Fruit fly (Drosophila melanogaster) whole organism: ENCODE measurements around the gene CG13616.

Experiments used
- CG8478 ChIP-seq: fragments of >200 bp; optimal IDR thresholded peaks from 2 replicates; lab custom pipeline; 2018; ENCODE audit warnings: inconsistent platforms
- Dll ChIP-seq: fragments of >200 bp; optimal IDR thresholded peaks from 2 replicates; lab custom pipeline; 2017
- EcR ChIP-seq, 2 experiments: fragments of >200 bp; optimal IDR thresholded peaks; 2 replicates each; lab custom pipeline; 2017; ENCODE audit warnings: missing biosample characterization in 2 of 2, missing genetic modification characterization in 2 of 2, missing genetic modification reagents in 2 of 2
- pan ChIP-seq: fragments of >200 bp; optimal IDR thresholded peaks from 2 replicates; lab custom pipeline; 2017
- psq ChIP-seq: fragments of >200 bp; optimal IDR thresholded peaks from 2 replicates; lab custom pipeline; 2017
- usp ChIP-seq: fragments of >200 bp; optimal IDR thresholded peaks from 2 replicates; lab custom pipeline; 2017; ENCODE audit warnings: missing biosample characterization, missing genetic modification characterization, mixed read lengths

CG13616 gene

dm6 chr3R:24369268-24369667 is 23.4 kb upstream of the CG13616 start, which contains the start of gene CG13614:
Gene CG13614, plus strand, starts transcription at chr3R:24369568.
- TF ChIP-seq pan (lab: Kevin White, UChicago) (no peak), EcR (GFP tag; optimal IDR thresholded peaks at IDR 0.05; lab: Kevin White, UChicago) (no peak), CG8478 (no peak), psq (lab: Kevin White, UChicago) (no peak), Dll (no peak), usp (GFP tag; lab: Kevin White, UChicago) (no peak)

dm6 chr3R:24372662-24373061 is 20.0 kb upstream of the CG13616 start, which contains the start of gene CG17782:
Gene CG17782, minus strand, starts transcription at chr3R:24372762.
- no peak for TF ChIP-seq usp (GFP tag; lab: Kevin White, UChicago)
- no peak for TF ChIP-seq EcR (GFP tag; optimal IDR thresholded peaks at IDR 0.05; lab: Kevin White, UChicago)
- TF ChIP-seq Dll = no peak
- no peak for TF ChIP-seq psq (lab: Kevin White, UChicago)
- no peak for TF ChIP-seq pan (lab: Kevin White, UChicago)
- no peak for TF ChIP-seq CG8478

dm6 chr3R:24375561-24375960 is 17.1 kb upstream of the CG13616 start, which contains the start of gene CG17781:
Gene CG17781, minus strand, starts transcription at chr3R:24375661.
- TF ChIP-seq EcR (GFP tag; optimal IDR thresholded peaks at IDR 0.05; lab: Kevin White, UChicago) = no peak
- TF ChIP-seq psq (lab: Kevin White, UChicago) = no peak

- TF ChIP-seq psq (lab: Kevin White, UChicago) (no peak), CG8478 (no peak), usp (GFP tag; lab: Kevin White, UChicago) (no peak), pan (lab: Kevin White, UChicago) (no peak), Dll (no peak)
Measured at dm6 chr3R:24376565-24376964, 16.1 kb upstream of the CG13616 start, which contains the start of gene CG33342. Gene CG33342, plus strand, starts transcription at chr3R:24376865.

- no peak for TF ChIP-seq usp (GFP tag; lab: Kevin White, UChicago)
- no peak for TF ChIP-seq CG8478
- TF ChIP-seq Dll = no peak
- TF ChIP-seq EcR (GFP tag; optimal IDR thresholded peaks at IDR 0.05; lab: Kevin White, UChicago) = no peak
- TF ChIP-seq psq (lab: Kevin White, UChicago) = no peak
- no peak for TF ChIP-seq pan (lab: Kevin White, UChicago)
Measured at dm6 chr3R:24384952-24385351, 7.7 kb upstream of the CG13616 start, which contains the start of gene CG17780. Gene CG17780, minus strand, starts transcription at chr3R:24385052.

dm6 chr3R:24386434-24386833 is 6.3 kb upstream of the CG13616 start:
- TF ChIP-seq pan (lab: Kevin White, UChicago) = no peak
- no peak for TF ChIP-seq Dll
- TF ChIP-seq psq (lab: Kevin White, UChicago) = no peak
- no peak for TF ChIP-seq usp (GFP tag; lab: Kevin White, UChicago)
- TF ChIP-seq CG8478 = no peak
- no peak for TF ChIP-seq EcR (GFP tag; optimal IDR thresholded peaks at IDR 0.05; lab: Kevin White, UChicago)

dm6 chr3R:24390239-24390638 is 2.5 kb upstream of the CG13616 start, which contains the start of the genes CG5768 and CG13615:
Gene CG5768, minus strand, starts transcription at chr3R:24390339.
Gene CG13615, plus strand, starts transcription at chr3R:24390518.
- TF ChIP-seq CG8478 (no peak), usp (GFP tag; lab: Kevin White, UChicago) (no peak), pan (lab: Kevin White, UChicago) (no peak), psq (lab: Kevin White, UChicago) (no peak), EcR (GFP tag; optimal IDR thresholded peaks at IDR 0.05; lab: Kevin White, UChicago) (no peak), Dll (no peak)
